Fruit fly (Drosophila melanogaster) whole organism: ENCODE data around the gene CG4592.

Source experiments
- CG8478 ChIP-seq: fragments of >200 bp; optimal IDR thresholded peaks from 2 replicates; lab custom pipeline; 2018; ENCODE audit warnings: inconsistent platforms
- Dll ChIP-seq: fragments of >200 bp; optimal IDR thresholded peaks from 2 replicates; lab custom pipeline; 2017
- EcR ChIP-seq, 2 experiments: fragments of >200 bp; optimal IDR thresholded peaks; 2 replicates each; lab custom pipeline; 2017; ENCODE audit warnings: missing biosample characterization in 2 of 2, missing genetic modification characterization in 2 of 2, missing genetic modification reagents in 2 of 2
- psq ChIP-seq: fragments of >200 bp; optimal IDR thresholded peaks from 2 replicates; lab custom pipeline; 2017

- TF ChIP-seq CG8478 (lab: Kevin White, UChicago) (no peak), EcR (GFP tag; optimal IDR thresholded peaks at IDR 0.05; lab: Kevin White, UChicago) (no peak), Dll (lab: Kevin White, UChicago) (no peak), psq (lab: Kevin White, UChicago) (no peak)
These were observed 42.2 kb downstream of the CG4592 start, which contains the start of gene CG5850 for dm6 chr2L:9963603-9964042.
